Worm (Caenorhabditis elegans) whole organism, midembryonic: ENCODE results near the gene F07F6.7.

ENCODE experiments used
- flt-1 ChIP-seq: fragments of 200-800 bp; sonication (Bioruptor generic); IDR thresholded peaks from 2 replicates; pipeline ENCODE4 v1.3.6; 2022; ENCODE audit warnings: missing genetic modification characterization, missing compliant biosample characterization
- klf-2 ChIP-seq: fragments of 200-800 bp; sonication (Bioruptor generic); conservative IDR thresholded peaks from 2 replicates; pipeline ENCODE4 v1.3.6; 2022; ENCODE audit warnings: missing genetic modification reagents, missing genetic modification characterization, missing compliant biosample characterization
- tab-1 ChIP-seq: fragments of 200-800 bp; sonication (Bioruptor generic); IDR thresholded peaks from 2 replicates; pipeline ENCODE4 v1.3.6; 2022; ENCODE audit warnings: missing genetic modification characterization, missing compliant biosample characterization
- ztf-29 ChIP-seq: fragments of 200-800 bp; sonication (Bioruptor generic); IDR thresholded peaks from 2 replicates; pipeline ENCODE4 v1.3.6; 2022; ENCODE audit warnings: missing genetic modification reagents, missing genetic modification characterization, missing compliant biosample characterization

ce11 chrII:5389831-5390323 lies 33.8 kb downstream of the F07F6.7 start, which contains the start of gene ndx-6:
- TF ChIP-seq flt-1 (GFP tag; lab: Robert Waterston, UW) (peak; percentile 83), ztf-29 (GFP tag; lab: Robert Waterston, UW) (no peak), tab-1 (0 out of 2 replicates have a peak, but pooled peaks have one; percentile 39), klf-2 (GFP tag; lab: Robert Waterston, UW) (no peak)
